Worm (Caenorhabditis elegans): Measurements from ENCODE around the gene Y46G5A.38.

ce11 chrII:12816412-12817146 is 10.3 kb upstream of the Y46G5A.38 start, which contains the start of gene acl-7:
- TF ChIP-seq ces-1 (GFP tag; optimal IDR thresholded peaks at IDR 0.05) (no peak), aly-2 (tag; optimal IDR thresholded peaks at IDR 0.05) (no peak), lin-39 (tag; optimal IDR thresholded peaks at IDR 0.05) (no peak), F16B12.6 (tag; optimal IDR thresholded peaks at IDR 0.05) (no peak), ceh-82 (tag; optimal IDR thresholded peaks at IDR 0.05) (no peak), lir-3 (tag; optimal IDR thresholded peaks at IDR 0.05; ENCODE audit: poor library complexity) (no peak), ztf-11 (tag; optimal IDR thresholded peaks at IDR 0.05) (no peak), lsy-2 (tag; optimal IDR thresholded peaks at IDR 0.05) (no peak), lin-15B (tag; optimal IDR thresholded peaks at IDR 0.05) (no peak), nhr-77 (tag; optimal IDR thresholded peaks at IDR 0.05) (no peak), zag-1 (tag; optimal IDR thresholded peaks at IDR 0.05) (no peak), C34B4.2 (tag; optimal IDR thresholded peaks at IDR 0.05) (no peak), nhr-28 (tag; optimal IDR thresholded peaks at IDR 0.05) (no peak), dpl-1 (GFP tag; optimal IDR thresholded peaks at IDR 0.05) (no peak)
